Worm (Caenorhabditis elegans): ENCODE results near the gene unc-18.

ce11 chrX:7640811-7641210 lies 41.9 kb upstream of the unc-18 start:
- peak; percentile 72 for TF ChIP-seq unc-62 (GFP tag; optimal IDR thresholded peaks at IDR 0.05)
- TF ChIP-seq ces-1 (GFP tag; optimal IDR thresholded peaks at IDR 0.05) = no peak
- TF ChIP-seq mls-2 (tag; optimal IDR thresholded peaks at IDR 0.05) = no peak
- TF ChIP-seq ztf-11 (tag; optimal IDR thresholded peaks at IDR 0.05) = no peak
- no peak for TF ChIP-seq elt-3 (tag; optimal IDR thresholded peaks at IDR 0.05)
- no peak for TF ChIP-seq nhr-28 (tag; optimal IDR thresholded peaks at IDR 0.05)
- TF ChIP-seq lin-13 (tag; optimal IDR thresholded peaks at IDR 0.05) = no peak

Data from whole organism, mixed stage, embryonic.